Fruit fly (Drosophila melanogaster): ENCODE measurements around the gene CG43138.
A peak's percentile ranks its signal among the peaks of the same experiment; 100 is the strongest.

Gene CG43138

dm6 chrX:7521566-7522332 is 6.4 kb upstream of the CG43138 start (continued):
- no peak for TF ChIP-seq lz (GFP tag; optimal IDR thresholded peaks at IDR 0.05)
- no peak for TF ChIP-seq fd85E (GFP tag; optimal IDR thresholded peaks at IDR 0.05)
- no peak for TF ChIP-seq CG6276 (GFP tag; optimal IDR thresholded peaks at IDR 0.05)
- TF ChIP-seq spab (GFP tag; optimal IDR thresholded peaks at IDR 0.05) = no peak
- TF ChIP-seq Eip78C (GFP tag) = peak; percentile 57
- no peak for TF ChIP-seq CG7368 (GFP tag; optimal IDR thresholded peaks at IDR 0.05)
- TF ChIP-seq Lpt (GFP tag; optimal IDR thresholded peaks at IDR 0.05) = peak; percentile 7
- no peak for TF ChIP-seq CG11294 (GFP tag; IDR thresholded peaks at IDR 0.05)
- TF ChIP-seq CG32006 (GFP tag; optimal IDR thresholded peaks at IDR 0.05) = peak; percentile 64
- peak; percentile 31 for TF ChIP-seq OdsH (GFP tag; optimal IDR thresholded peaks at IDR 0.05)
- no peak for TF ChIP-seq CG3032 (tag; optimal IDR thresholded peaks at IDR 0.05)
- no peak for TF ChIP-seq acj6 (GFP tag; optimal IDR thresholded peaks at IDR 0.05)
- TF ChIP-seq Blimp-1 (GFP tag; optimal IDR thresholded peaks at IDR 0.05) = no peak
- no peak for TF ChIP-seq Sox102F (GFP tag; optimal IDR thresholded peaks at IDR 0.05)
- no peak for TF ChIP-seq CG34406 (GFP tag; optimal IDR thresholded peaks at IDR 0.05)
- TF ChIP-seq CG11762 (GFP tag; optimal IDR thresholded peaks at IDR 0.05; ENCODE audit: insufficient read depth) = no peak
- TF ChIP-seq CG31627 (GFP tag; optimal IDR thresholded peaks at IDR 0.05) = no peak
- no peak for TF ChIP-seq vri (GFP tag; optimal IDR thresholded peaks at IDR 0.05)
- no peak for TF ChIP-seq Sox15 (GFP tag; optimal IDR thresholded peaks at IDR 0.05)

- TF ChIP-seq CG32006 (GFP tag; optimal IDR thresholded peaks at IDR 0.05) (peak; percentile 11), cyc (GFP tag; optimal IDR thresholded peaks at IDR 0.05) (peak; percentile 41), Eip78C (GFP tag) (peak; percentile 39), CG6276 (GFP tag; optimal IDR thresholded peaks at IDR 0.05) (no peak), CG31627 (GFP tag; optimal IDR thresholded peaks at IDR 0.05) (peak; percentile 34), lz (GFP tag; optimal IDR thresholded peaks at IDR 0.05) (peak; percentile 20), fkh (GFP tag; optimal IDR thresholded peaks at IDR 0.05) (no peak), fd85E (GFP tag; optimal IDR thresholded peaks at IDR 0.05) (no peak), CG34406 (GFP tag; optimal IDR thresholded peaks at IDR 0.05) (peak; percentile 0), topi (GFP tag; optimal IDR thresholded peaks at IDR 0.05) (peak; percentile 41), Ets96B (tag; optimal IDR thresholded peaks at IDR 0.05) (no peak), CG15336 (GFP tag; IDR thresholded peaks at IDR 0.05) (no peak), CG6163 (GFP tag; IDR thresholded peaks at IDR 0.05) (0 out of 3 replicates have a peak, but pooled peaks have one; percentile 27), Hr4 (GFP tag; optimal IDR thresholded peaks at IDR 0.05) (no peak), CG3919 (GFP tag; optimal IDR thresholded peaks at IDR 0.05) (peak; percentile 24), esn (GFP tag; optimal IDR thresholded peaks at IDR 0.05) (peak; percentile 37), CG6792 (GFP tag; optimal IDR thresholded peaks at IDR 0.05) (peak; percentile 2), Hr39 (GFP tag; optimal IDR thresholded peaks at IDR 0.05) (peak; percentile 56), CG10631 (GFP tag; optimal IDR thresholded peaks at IDR 0.05) (peak; percentile 5), CG16779 (tag; optimal IDR thresholded peaks at IDR 0.05) (no peak), CG6854 (GFP tag; optimal IDR thresholded peaks at IDR 0.05) (no peak), Met (GFP tag; optimal IDR thresholded peaks at IDR 0.05) (peak; percentile 56), Sox102F (GFP tag; optimal IDR thresholded peaks at IDR 0.05) (peak; percentile 10), net (GFP tag; optimal IDR thresholded peaks at IDR 0.05) (no peak), CG8632 (GFP tag; optimal IDR thresholded peaks at IDR 0.05) (no peak), Ets21C (GFP tag; optimal IDR thresholded peaks at IDR 0.05) (no peak), OdsH (GFP tag; optimal IDR thresholded peaks at IDR 0.05) (peak; percentile 13), Smox (GFP tag; optimal IDR thresholded peaks at IDR 0.05) (peak; percentile 14), acj6 (GFP tag; optimal IDR thresholded peaks at IDR 0.05) (peak; percentile 15), svp (GFP tag) (peak; percentile 61)
Observed at dm6 chrX:7523845-7524244, 4.3 kb upstream of the CG43138 start.
